Fruit fly (Drosophila melanogaster) whole organism: ENCODE data around the gene Cyp4c3.

Experiments
- CG8478 ChIP-seq: fragments of >200 bp; optimal IDR thresholded peaks from 2 replicates; lab custom pipeline; 2018; ENCODE audit warnings: inconsistent platforms
- Dll ChIP-seq: fragments of >200 bp; optimal IDR thresholded peaks from 2 replicates; lab custom pipeline; 2017
- EcR ChIP-seq, 2 experiments: fragments of >200 bp; optimal IDR thresholded peaks; 2 replicates each; lab custom pipeline; 2017; ENCODE audit warnings: missing biosample characterization in 2 of 2, missing genetic modification characterization in 2 of 2, missing genetic modification reagents in 2 of 2
- pan ChIP-seq: fragments of >200 bp; optimal IDR thresholded peaks from 2 replicates; lab custom pipeline; 2017
- psq ChIP-seq: fragments of >200 bp; optimal IDR thresholded peaks from 2 replicates; lab custom pipeline; 2017
- usp ChIP-seq: fragments of >200 bp; optimal IDR thresholded peaks from 2 replicates; lab custom pipeline; 2017; ENCODE audit warnings: missing biosample characterization, missing genetic modification characterization, mixed read lengths

Cyp4c3 gene

dm6 chr3R:30865365-30865770 is 28.5 kb upstream of the Cyp4c3 start:
- TF ChIP-seq CG8478 (no peak), usp (GFP tag; lab: Kevin White, UChicago) (no peak), Dll (lab: Kevin White, UChicago) (no peak), EcR (GFP tag; optimal IDR thresholded peaks at IDR 0.05; lab: Kevin White, UChicago) (no peak), psq (lab: Kevin White, UChicago) (no peak)

DNA sequence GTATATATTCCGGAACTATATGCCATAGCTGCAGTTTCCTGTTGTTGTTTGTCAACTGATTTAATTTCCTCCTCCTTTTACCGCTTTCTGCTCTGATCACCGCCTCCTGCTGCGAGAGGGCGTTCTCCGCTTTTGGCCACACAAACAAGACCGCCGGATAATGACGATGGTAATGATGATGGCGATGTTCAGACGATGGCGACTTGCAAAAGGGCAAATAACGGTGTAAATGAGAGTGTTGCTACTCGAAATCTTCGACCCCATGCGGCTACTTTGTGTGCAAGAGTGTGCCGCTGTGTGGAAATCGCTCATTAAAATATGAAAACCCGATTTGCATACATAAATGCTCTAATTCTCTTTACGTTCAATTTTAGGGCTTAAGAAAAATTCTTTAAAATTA is 28.0 kb upstream of the Cyp4c3 start:
- TF ChIP-seq EcR (GFP tag; optimal IDR thresholded peaks at IDR 0.05; lab: Kevin White, UChicago) (no peak), CG8478 (no peak), Dll (lab: Kevin White, UChicago) (no peak), usp (GFP tag; lab: Kevin White, UChicago) (no peak), psq (lab: Kevin White, UChicago) (no peak), pan (lab: Kevin White, UChicago) (no peak)

dm6 chr3R:30867232-30867631 is 26.6 kb upstream of the Cyp4c3 start, which contains the start of gene Cpr100A:
TSS of gene Cpr100A (plus strand) at chr3R:30867521.
- TF ChIP-seq pan (lab: Kevin White, UChicago) (no peak), psq (lab: Kevin White, UChicago) (no peak), CG8478 (no peak), Dll (lab: Kevin White, UChicago) (no peak), usp (GFP tag; lab: Kevin White, UChicago) (no peak), EcR (GFP tag; optimal IDR thresholded peaks at IDR 0.05; lab: Kevin White, UChicago) (no peak)

- TF ChIP-seq EcR (GFP tag; optimal IDR thresholded peaks at IDR 0.05; lab: Kevin White, UChicago): no peak
- TF ChIP-seq usp (GFP tag; lab: Kevin White, UChicago): no peak
- TF ChIP-seq Dll (lab: Kevin White, UChicago): no peak
- TF ChIP-seq psq (lab: Kevin White, UChicago): no peak
- no peak for TF ChIP-seq CG8478
- no peak for TF ChIP-seq pan (lab: Kevin White, UChicago)
Observed at dm6 chr3R:30870317-30870878, 23.4 kb upstream of the Cyp4c3 start.

DNA sequence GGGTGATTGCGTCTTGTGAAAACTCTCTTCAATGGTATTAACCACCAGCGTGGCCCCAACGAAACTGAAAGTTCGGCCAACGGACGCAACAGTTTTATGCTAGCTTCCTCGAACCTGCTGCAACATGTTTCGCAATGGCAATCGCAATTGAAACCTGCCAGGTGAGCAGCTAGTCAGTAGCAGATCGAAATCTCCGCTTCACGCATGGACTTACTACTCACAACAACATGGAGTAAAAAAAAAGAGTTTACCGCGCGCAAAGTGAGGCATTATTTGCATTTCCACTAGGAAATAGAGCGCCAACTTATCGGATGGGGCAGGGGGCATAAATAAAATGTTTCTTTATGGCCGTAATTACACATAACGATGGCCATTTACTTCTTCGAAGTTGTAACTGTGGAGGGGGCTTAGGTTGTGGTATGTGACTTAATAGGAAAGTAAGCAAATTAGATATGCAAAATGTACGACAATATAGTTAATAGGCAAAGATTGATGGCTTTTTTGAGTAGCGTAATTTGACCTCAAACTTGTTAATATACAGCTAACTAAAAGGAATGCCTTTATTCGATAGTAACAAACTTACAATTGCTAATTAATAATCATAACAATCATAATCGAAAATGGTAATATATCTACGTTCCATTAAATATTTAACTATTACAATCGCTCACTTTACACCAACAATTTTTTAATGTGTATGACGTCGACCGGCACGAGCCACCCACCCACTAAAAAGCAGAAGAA is 21.4 kb upstream of the Cyp4c3 start, which contains the start of gene CG15545:
Gene CG15545, minus strand, starts transcription at position 51 of the 744 bp plus-strand sequence.
- TF ChIP-seq Dll (lab: Kevin White, UChicago) (no peak), pan (lab: Kevin White, UChicago) (no peak), usp (GFP tag; lab: Kevin White, UChicago) (no peak), EcR (GFP tag; optimal IDR thresholded peaks at IDR 0.05; lab: Kevin White, UChicago) (no peak), CG8478 (no peak), psq (lab: Kevin White, UChicago) (no peak)

DNA sequence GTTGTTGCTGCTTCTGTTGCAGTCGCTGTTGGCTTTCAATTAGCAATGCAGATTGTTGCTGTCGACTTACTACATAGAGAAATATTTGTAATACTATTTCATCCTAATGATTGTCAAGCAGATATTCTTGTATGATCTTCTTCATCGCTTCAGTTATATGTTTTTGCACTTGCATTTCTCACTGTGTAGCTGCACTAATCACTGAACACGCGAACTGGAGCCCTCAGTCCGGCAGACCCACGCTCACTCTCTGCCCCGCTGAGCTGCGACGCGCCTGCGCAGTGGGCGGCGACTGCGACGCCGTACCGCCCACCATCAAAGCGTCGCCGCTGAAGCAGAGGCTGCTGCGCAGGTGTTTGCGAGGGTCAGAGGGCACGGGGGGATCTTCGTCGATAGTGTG is 19.2 kb upstream of the Cyp4c3 start:
- no peak for TF ChIP-seq usp (GFP tag; lab: Kevin White, UChicago)
- TF ChIP-seq EcR (GFP tag; optimal IDR thresholded peaks at IDR 0.05; lab: Kevin White, UChicago): no peak
- no peak for TF ChIP-seq CG8478
- no peak for TF ChIP-seq Dll (lab: Kevin White, UChicago)
- no peak for TF ChIP-seq pan (lab: Kevin White, UChicago)
- no peak for TF ChIP-seq psq (lab: Kevin White, UChicago)

DNA sequence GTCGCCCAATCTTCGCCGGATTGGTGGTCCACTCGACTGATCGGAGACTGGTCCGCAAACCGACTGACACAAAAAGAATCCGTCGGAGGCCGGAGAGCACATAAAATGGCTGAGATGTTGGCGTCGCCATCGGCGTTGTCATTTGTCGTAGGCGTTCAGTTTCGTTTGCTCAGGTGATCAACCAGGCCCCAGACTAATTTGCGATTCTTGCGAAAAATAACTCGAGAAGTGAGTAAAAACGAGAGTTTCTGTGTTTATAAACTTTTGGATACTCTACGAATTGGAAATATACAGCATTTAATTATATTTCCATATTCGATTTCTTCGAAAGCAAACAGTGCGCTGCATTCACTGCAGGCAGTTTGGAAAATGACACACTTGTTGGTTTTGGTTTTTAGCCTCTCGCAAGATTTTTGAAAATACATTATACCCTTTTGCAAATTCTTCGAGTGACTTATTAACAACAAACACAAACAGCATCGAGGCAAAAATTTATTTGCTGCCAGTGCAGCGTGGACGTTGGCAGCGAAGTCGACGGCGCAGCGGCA is 17.6 kb upstream of the Cyp4c3 start, which contains the start of gene CG15546:
Gene CG15546, minus strand, starts transcription at position 51 of the 548 bp plus-strand sequence.
- no peak for TF ChIP-seq EcR (GFP tag; optimal IDR thresholded peaks at IDR 0.05; lab: Kevin White, UChicago)
- TF ChIP-seq usp (GFP tag; lab: Kevin White, UChicago): no peak

DNA sequence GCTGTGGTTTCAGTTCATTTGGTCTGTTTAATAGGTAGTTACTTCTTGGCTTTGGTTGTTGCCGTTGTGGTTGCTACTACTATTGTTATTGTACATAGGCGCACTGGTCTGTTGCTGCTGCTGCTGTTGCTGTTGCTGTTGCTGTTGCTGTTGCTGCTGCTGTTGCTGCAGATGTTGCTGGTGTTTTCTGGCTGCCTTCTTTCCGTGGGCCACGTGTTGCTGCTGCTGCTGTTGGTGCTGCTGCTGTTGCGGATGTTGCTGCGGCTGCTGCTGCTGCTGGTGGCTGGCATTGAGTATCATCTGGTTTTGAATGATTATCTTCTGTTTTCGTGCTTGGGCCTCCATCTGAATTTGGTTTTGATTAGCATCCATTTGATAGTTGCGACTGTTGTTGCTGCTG is 15.7 kb upstream of the Cyp4c3 start:
- no peak for TF ChIP-seq EcR (GFP tag; optimal IDR thresholded peaks at IDR 0.05; lab: Kevin White, UChicago)
- no peak for TF ChIP-seq usp (GFP tag; lab: Kevin White, UChicago)
- TF ChIP-seq pan (lab: Kevin White, UChicago): no peak

dm6 chr3R:30880024-30880423 is 13.8 kb upstream of the Cyp4c3 start:
- TF ChIP-seq Dll (lab: Kevin White, UChicago) (no peak), pan (lab: Kevin White, UChicago) (no peak), CG8478 (no peak), psq (lab: Kevin White, UChicago) (no peak), usp (GFP tag; lab: Kevin White, UChicago) (no peak), EcR (GFP tag; optimal IDR thresholded peaks at IDR 0.05; lab: Kevin White, UChicago) (no peak)

- TF ChIP-seq EcR (GFP tag; optimal IDR thresholded peaks at IDR 0.05; lab: Kevin White, UChicago) (no peak), usp (GFP tag; lab: Kevin White, UChicago) (no peak), CG8478 (no peak), pan (lab: Kevin White, UChicago) (no peak), Dll (lab: Kevin White, UChicago) (no peak), psq (lab: Kevin White, UChicago) (no peak)
Observed at dm6 chr3R:30880894-30881293, 12.9 kb upstream of the Cyp4c3 start, which contains the start of gene CG12071. TSS of gene CG12071 (minus strand) at chr3R:30881027.

- TF ChIP-seq psq (lab: Kevin White, UChicago) (no peak), pan (lab: Kevin White, UChicago) (no peak), usp (GFP tag; lab: Kevin White, UChicago) (no peak), CG8478 (no peak), EcR (GFP tag; optimal IDR thresholded peaks at IDR 0.05; lab: Kevin White, UChicago) (no peak), Dll (lab: Kevin White, UChicago) (no peak)
Observed at dm6 chr3R:30883403-30883802, 10.4 kb upstream of the Cyp4c3 start, which contains the start of gene CG15547. TSS of gene CG15547 (minus strand) at chr3R:30883503.
